Worm (Caenorhabditis elegans): ENCODE measurements around the gene tag-275.

Gene tag-275

ce11 chrX:6118086-6118825, 32.1 kb downstream of the tag-275 start, which contains the start of gene C15H9.2:
Gene C15H9.2, plus strand, starts transcription at chrX:6118526.
- TF ChIP-seq nhr-11 (tag; optimal IDR thresholded peaks at IDR 0.05), result no peak
- no peak for TF ChIP-seq sox-2 (GFP tag; IDR thresholded peaks at IDR 0.05)
- TF ChIP-seq ceh-24 (tag; optimal IDR thresholded peaks at IDR 0.05), result no peak
- TF ChIP-seq ztf-16 (tag; optimal IDR thresholded peaks at IDR 0.05), result no peak
- TF ChIP-seq npax-4 (tag; optimal IDR thresholded peaks at IDR 0.05), result no peak
- TF ChIP-seq tbx-2 (tag; optimal IDR thresholded peaks at IDR 0.05), result no peak
- TF ChIP-seq ttx-3 (tag; optimal IDR thresholded peaks at IDR 0.05), result no peak
- no peak for TF ChIP-seq unc-3 (GFP tag; conservative IDR thresholded peaks at IDR 0.05)
- no peak for TF ChIP-seq unc-3 (tag; optimal IDR thresholded peaks at IDR 0.05)

- TF ChIP-seq ttx-3 (tag; optimal IDR thresholded peaks at IDR 0.05), result no peak
- TF ChIP-seq gmeb-2 (tag; optimal IDR thresholded peaks at IDR 0.05), result no peak
- no peak for TF ChIP-seq fkh-6 (tag; optimal IDR thresholded peaks at IDR 0.05)
- no peak for TF ChIP-seq pros-1 (tag; optimal IDR thresholded peaks at IDR 0.05)
- no peak for TF ChIP-seq ceh-6 (GFP tag; optimal IDR thresholded peaks at IDR 0.05)
- TF ChIP-seq hlh-15 (tag; optimal IDR thresholded peaks at IDR 0.05), result no peak
- no peak for TF ChIP-seq hlh-8 (tag; optimal IDR thresholded peaks at IDR 0.05)
- TF ChIP-seq sox-2 (GFP tag; IDR thresholded peaks at IDR 0.05), result no peak
- no peak for TF ChIP-seq ceh-48 (tag; optimal IDR thresholded peaks at IDR 0.05)
- TF ChIP-seq lim-6 (tag; optimal IDR thresholded peaks at IDR 0.05), result no peak
- TF ChIP-seq syd-9 (tag; optimal IDR thresholded peaks at IDR 0.05), result no peak
- TF ChIP-seq ceh-30 (tag; optimal IDR thresholded peaks at IDR 0.05), result no peak
- no peak for TF ChIP-seq unc-3 (GFP tag; conservative IDR thresholded peaks at IDR 0.05)
- no peak for TF ChIP-seq unc-3 (tag; optimal IDR thresholded peaks at IDR 0.05)
- TF ChIP-seq ceh-31 (tag; optimal IDR thresholded peaks at IDR 0.05), result no peak
- TF ChIP-seq sox-4 (tag; optimal IDR thresholded peaks at IDR 0.05), result no peak
- no peak for TF ChIP-seq pha-2 (tag; optimal IDR thresholded peaks at IDR 0.05)
- TF ChIP-seq C38D4.7 (GFP tag; optimal IDR thresholded peaks at IDR 0.05), result no peak
- TF ChIP-seq hlh-13 (GFP tag; optimal IDR thresholded peaks at IDR 0.05), result no peak
These were observed 34.8 kb downstream of the tag-275 start, which contains the start of gene C15H9.3 for ce11 chrX:6115502-6115901. Gene C15H9.3, plus strand, starts transcription at chrX:6115802.

ce11 chrX:6112817-6113216, 37.5 kb downstream of the tag-275 start, which contains the start of gene prx-3:
Gene prx-3, minus strand, starts transcription at chrX:6112917.
- no peak for TF ChIP-seq K02D7.2 (tag; optimal IDR thresholded peaks at IDR 0.05)
- TF ChIP-seq elt-2 (tag; optimal IDR thresholded peaks at IDR 0.05), result peak; percentile 4

ce11 chrX:6109288-6109770, 41.0 kb downstream of the tag-275 start, which contains the start of gene kynu-1:
Gene kynu-1, minus strand, starts transcription at chrX:6109338.
- peak; percentile 48 for TF ChIP-seq elt-2 (tag; optimal IDR thresholded peaks at IDR 0.05)
- no peak for TF ChIP-seq hlh-13 (GFP tag; optimal IDR thresholded peaks at IDR 0.05)

- TF ChIP-seq nfya-1 (tag; optimal IDR thresholded peaks at IDR 0.05), result no peak
- no peak for TF ChIP-seq T23F11.4 (GFP tag; optimal IDR thresholded peaks at IDR 0.05)
- TF ChIP-seq hlh-8 (tag; optimal IDR thresholded peaks at IDR 0.05), result no peak
These were observed 42.4 kb downstream of the tag-275 start for ce11 chrX:6107962-6108361.

ce11 chrX:6103297-6103696, 47.1 kb downstream of the tag-275 start, which contains the start of gene C15H9.11:
Gene C15H9.11, minus strand, starts transcription at chrX:6103397.
- no peak for TF ChIP-seq unc-42 (tag; optimal IDR thresholded peaks at IDR 0.05)
- no peak for TF ChIP-seq ceh-31 (tag; optimal IDR thresholded peaks at IDR 0.05)
- no peak for TF ChIP-seq ceh-48 (tag; optimal IDR thresholded peaks at IDR 0.05)
- no peak for TF ChIP-seq ceh-19 (GFP tag; optimal IDR thresholded peaks at IDR 0.05)
- TF ChIP-seq fax-1 (tag; optimal IDR thresholded peaks at IDR 0.05), result no peak
- no peak for TF ChIP-seq ceh-34 (tag; optimal IDR thresholded peaks at IDR 0.05)
- TF ChIP-seq pqm-1 (tag; optimal IDR thresholded peaks at IDR 0.05), result no peak
- TF ChIP-seq F13H6.1 (tag; optimal IDR thresholded peaks at IDR 0.05), result no peak
- TF ChIP-seq C08G9.2 (tag; optimal IDR thresholded peaks at IDR 0.05), result no peak
- no peak for TF ChIP-seq syd-9 (tag; optimal IDR thresholded peaks at IDR 0.05)
- no peak for TF ChIP-seq odd-2 (tag; optimal IDR thresholded peaks at IDR 0.05)
- no peak for TF ChIP-seq dve-1 (tag; optimal IDR thresholded peaks at IDR 0.05)
- no peak for TF ChIP-seq pha-2 (tag; optimal IDR thresholded peaks at IDR 0.05)
- no peak for TF ChIP-seq ztf-16 (tag; optimal IDR thresholded peaks at IDR 0.05)
- no peak for TF ChIP-seq lin-11 (tag; optimal IDR thresholded peaks at IDR 0.05)

Measured in whole organism, late embryonic.